Worm (Caenorhabditis elegans) whole organism, mixed stage, embryonic: Measurements from ENCODE around the gene lgc-48.

Source experiments
- M03D4.4 ChIP-seq: sonication (generic microtip); optimal IDR thresholded peaks from 2 replicates; lab custom pipeline; 2017; ENCODE audit warnings: mild to moderate bottlenecking, missing genetic modification characterization, missing compliant biosample characterization
- ceh-39 ChIP-seq: fragments of 150-350 bp; optimal IDR thresholded peaks from 2 replicates; lab custom pipeline; 2014; ENCODE audit warnings: missing biosample characterization, missing genetic modification characterization
- ceh-43 ChIP-seq: fragments of 200-800 bp; sonication (Bioruptor generic); optimal IDR thresholded peaks from 2 replicates; lab custom pipeline; 2018; ENCODE audit warnings: mild to moderate bottlenecking, missing genetic modification characterization, moderate library complexity, missing compliant biosample characterization
- ceh-83 ChIP-seq: fragments of 200-800 bp; sonication (Bioruptor generic); optimal IDR thresholded peaks from 2 replicates; lab custom pipeline; 2018; ENCODE audit warnings: mild to moderate bottlenecking, missing genetic modification characterization, missing compliant biosample characterization
- ces-1 ChIP-seq: fragments of 150-350 bp; optimal IDR thresholded peaks from 2 replicates; lab custom pipeline; 2014; ENCODE audit warnings: missing biosample characterization, missing genetic modification reagents, missing genetic modification characterization
- cnd-1 ChIP-seq: fragments of 200-800 bp; sonication (Bioruptor generic); optimal IDR thresholded peaks from 2 replicates; lab custom pipeline; 2018; ENCODE audit warnings: mild to moderate bottlenecking, missing genetic modification characterization, missing compliant biosample characterization
- drap-1 ChIP-seq: fragments of 200-800 bp; sonication (Bioruptor generic); optimal IDR thresholded peaks from 3 replicates; lab custom pipeline; 2018; ENCODE audit warnings: mild to moderate bottlenecking, missing genetic modification characterization, missing compliant biosample characterization
- elt-1 ChIP-seq: sonication (generic microtip); optimal IDR thresholded peaks from 2 replicates; lab custom pipeline; 2017; ENCODE audit warnings: missing genetic modification characterization, mild to moderate bottlenecking, missing compliant biosample characterization, antibody characterized with exemption, moderate library complexity, borderline replicate concordance; ENCODE audit not compliant: insufficient read depth
- elt-3 ChIP-seq: fragments of 150-350 bp; optimal IDR thresholded peaks from 2 replicates; lab custom pipeline; 2014; ENCODE audit warnings: missing biosample characterization, missing genetic modification characterization
- ham-2 ChIP-seq: fragments of 200-800 bp; sonication (Bioruptor generic); optimal IDR thresholded peaks from 2 replicates; lab custom pipeline; 2018; ENCODE audit warnings: mild to moderate bottlenecking, missing genetic modification characterization, missing compliant biosample characterization
- hlh-1 ChIP-seq: fragments of 150-350 bp; optimal IDR thresholded peaks from 2 replicates; lab custom pipeline; 2014; ENCODE audit warnings: missing biosample characterization, missing genetic modification reagents, missing genetic modification characterization
- lin-13 ChIP-seq: fragments of 150-350 bp; optimal IDR thresholded peaks from 2 replicates; lab custom pipeline; 2014; ENCODE audit warnings: missing biosample characterization, missing genetic modification characterization
- lin-32 ChIP-seq: fragments of 200-800 bp; sonication (Bioruptor generic); optimal IDR thresholded peaks from 2 replicates; lab custom pipeline; 2018; ENCODE audit warnings: mild to moderate bottlenecking, missing genetic modification characterization, missing compliant biosample characterization
- mep-1 ChIP-seq: fragments of 150-350 bp; optimal IDR thresholded peaks from 2 replicates; lab custom pipeline; 2017; ENCODE audit warnings: missing biosample characterization, missing genetic modification reagents, missing genetic modification characterization, inconsistent platforms
- mls-2 ChIP-seq: sonication (generic microtip); optimal IDR thresholded peaks from 2 replicates; lab custom pipeline; 2016; ENCODE audit warnings: mild to moderate bottlenecking, missing genetic modification characterization, moderate library complexity, missing compliant biosample characterization
- nhr-12 ChIP-seq: fragments of 150-350 bp; optimal IDR thresholded peaks from 2 replicates; lab custom pipeline; 2014; ENCODE audit warnings: missing biosample characterization, missing genetic modification characterization
- nhr-2 ChIP-seq: fragments of 150-350 bp; optimal IDR thresholded peaks from 2 replicates; lab custom pipeline; 2014; ENCODE audit warnings: missing biosample characterization, missing genetic modification characterization
- nhr-237 ChIP-seq: fragments of 150-350 bp; optimal IDR thresholded peaks from 2 replicates; lab custom pipeline; 2014; ENCODE audit warnings: missing biosample characterization, missing genetic modification characterization
- nhr-28 ChIP-seq: fragments of 150-350 bp; optimal IDR thresholded peaks from 2 replicates; lab custom pipeline; 2014; ENCODE audit warnings: missing biosample characterization, missing genetic modification characterization
- snpc-4 ChIP-seq: fragments of 150-350 bp; optimal IDR thresholded peaks from 2 replicates; lab custom pipeline; 2014; ENCODE audit warnings: missing biosample characterization, missing genetic modification characterization
- sptf-1 ChIP-seq: sonication (generic microtip); optimal IDR thresholded peaks from 2 replicates; lab custom pipeline; 2017; ENCODE audit warnings: mild to moderate bottlenecking, missing genetic modification characterization, moderate library complexity, missing compliant biosample characterization
- unc-120 ChIP-seq: sonication (generic microtip); optimal IDR thresholded peaks from 2 replicates; lab custom pipeline; 2017; ENCODE audit warnings: missing genetic modification characterization, missing compliant biosample characterization; ENCODE audit not compliant: poor library complexity, severe bottlenecking
- unc-62 ChIP-seq: fragments of 150-350 bp; optimal IDR thresholded peaks from 2 replicates; lab custom pipeline; 2014; ENCODE audit warnings: missing biosample characterization, missing genetic modification reagents, missing genetic modification characterization
- zip-8 ChIP-seq: fragments of 150-350 bp; optimal IDR thresholded peaks from 2 replicates; lab custom pipeline; 2014; ENCODE audit warnings: missing biosample characterization, missing genetic modification characterization
- ztf-11 ChIP-seq: fragments of 150-350 bp; optimal IDR thresholded peaks from 2 replicates; lab custom pipeline; 2014; ENCODE audit warnings: missing biosample characterization, missing genetic modification characterization

The lgc-48 gene

DNA sequence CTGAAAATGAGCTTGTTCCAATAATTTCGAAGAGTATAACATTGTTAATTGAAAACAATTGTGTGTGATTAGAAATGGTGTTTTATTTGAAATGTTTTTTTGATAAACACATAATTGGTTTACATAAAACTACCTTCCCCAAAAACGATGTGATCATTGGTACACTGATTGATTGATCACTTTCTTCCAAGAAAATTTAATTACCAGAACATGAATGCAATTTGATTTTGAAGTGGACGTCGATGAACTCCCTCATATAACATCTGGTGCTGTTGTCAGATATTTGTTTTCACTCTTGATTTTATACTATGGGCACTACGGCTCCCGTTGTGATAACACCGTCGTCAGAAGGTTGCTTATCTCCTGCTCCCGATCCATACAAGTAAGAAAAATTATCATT lies 19.4 kb upstream of the lgc-48 start, which contains the start of gene srh-15:
Gene srh-15 (plus strand): TSS at position 301 of the 400 bp plus-strand sequence.
- TF ChIP-seq nhr-237 (no peak), unc-62 (GFP tag; lab: Kevin White, UChicago) (no peak), lin-13 (no peak), elt-3 (no peak), ceh-43 (GFP tag; lab: Kevin White, UChicago) (no peak), mep-1 (tag; lab: Kevin White, UChicago) (no peak), elt-1 (tag; lab: Kevin White, UChicago) (no peak), zip-8 (no peak), drap-1 (GFP tag; lab: Kevin White, UChicago) (no peak), nhr-12 (no peak)

DNA sequence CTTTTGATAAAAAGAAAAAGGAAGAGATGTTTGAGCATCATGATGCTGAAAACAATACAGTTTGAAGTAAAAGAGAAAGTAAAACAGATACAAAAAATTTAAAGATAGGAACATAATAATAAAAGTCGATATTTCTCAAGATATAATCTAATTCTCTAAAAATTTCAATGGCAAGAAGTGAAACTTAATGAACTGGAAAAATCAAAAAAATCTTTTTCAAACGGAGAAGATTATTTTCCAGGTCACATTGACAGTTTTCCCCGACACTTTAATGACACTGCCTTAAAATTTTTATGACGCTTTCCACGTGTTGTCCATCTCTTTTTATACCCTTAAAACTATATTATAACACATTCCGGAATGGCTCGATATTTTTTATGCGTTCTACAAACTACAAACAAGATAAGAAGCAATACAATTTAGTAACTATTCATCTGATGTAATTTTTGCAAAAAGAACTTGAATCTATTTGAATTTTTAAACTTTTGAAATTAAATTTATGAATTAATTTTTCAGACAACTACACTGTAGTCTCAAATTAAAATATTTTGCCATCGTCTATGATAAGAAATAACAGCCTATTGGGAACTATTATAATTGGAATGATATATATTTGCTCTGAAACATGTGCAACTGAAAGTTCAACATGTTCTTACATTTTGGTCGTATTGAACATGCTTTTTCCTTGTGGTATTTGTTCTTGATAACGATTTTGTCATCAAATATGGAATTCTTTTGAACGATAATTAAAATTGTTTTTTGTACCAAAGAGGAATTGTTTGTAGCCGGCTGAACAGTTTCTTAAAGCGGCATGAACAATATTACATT lies 14.9 kb upstream of the lgc-48 start, which contains the start of gene C50B6.7:
Gene C50B6.7 (minus strand): TSS at position 51 of the 828 bp plus-strand sequence.
- TF ChIP-seq lin-32 (GFP tag; lab: Kevin White, UChicago), result no peak
- no peak for TF ChIP-seq ham-2 (GFP tag; lab: Kevin White, UChicago)
- no peak for TF ChIP-seq zip-8
- TF ChIP-seq cnd-1 (tag; lab: Kevin White, UChicago), result no peak
- TF ChIP-seq sptf-1, result no peak
- no peak for TF ChIP-seq hlh-1 (tag; lab: Kevin White, UChicago)
- TF ChIP-seq mep-1 (tag; lab: Kevin White, UChicago), result no peak
- TF ChIP-seq, all 35 proteins: peak for 0

DNA sequence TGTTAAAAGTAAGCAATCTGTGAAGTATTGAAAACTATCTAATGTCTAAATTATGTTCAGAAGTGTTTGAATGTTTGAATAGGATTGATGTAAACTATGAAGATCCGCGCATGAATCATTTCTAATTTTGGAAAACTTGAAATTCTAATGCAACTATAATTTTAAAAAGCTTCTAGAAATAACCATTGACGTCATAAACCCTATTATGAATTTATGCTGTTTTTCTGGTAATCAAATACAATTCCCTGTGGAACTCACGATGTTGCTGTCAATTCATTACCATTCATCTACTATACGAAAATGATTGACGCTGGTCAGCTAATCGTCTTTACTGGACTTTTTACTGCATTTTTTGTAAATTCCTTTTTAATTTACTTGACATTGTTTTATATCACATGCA lies 12.6 kb upstream of the lgc-48 start, which contains the start of gene str-37:
Gene str-37 (plus strand): TSS at position 301 of the 400 bp plus-strand sequence.
- TF ChIP-seq nhr-2 (tag; lab: Kevin White, UChicago) (no peak), lin-13 (no peak), elt-3 (no peak), mls-2 (tag; lab: Kevin White, UChicago) (no peak), drap-1 (GFP tag; lab: Kevin White, UChicago) (no peak), cnd-1 (tag; lab: Kevin White, UChicago) (no peak), ceh-83 (GFP tag; lab: Kevin White, UChicago) (no peak), sptf-1 (no peak), M03D4.4 (tag; lab: Kevin White, UChicago) (no peak), ceh-39 (tag; lab: Kevin White, UChicago) (no peak), nhr-237 (no peak), snpc-4 (no peak), unc-62 (GFP tag; lab: Kevin White, UChicago) (no peak)

DNA sequence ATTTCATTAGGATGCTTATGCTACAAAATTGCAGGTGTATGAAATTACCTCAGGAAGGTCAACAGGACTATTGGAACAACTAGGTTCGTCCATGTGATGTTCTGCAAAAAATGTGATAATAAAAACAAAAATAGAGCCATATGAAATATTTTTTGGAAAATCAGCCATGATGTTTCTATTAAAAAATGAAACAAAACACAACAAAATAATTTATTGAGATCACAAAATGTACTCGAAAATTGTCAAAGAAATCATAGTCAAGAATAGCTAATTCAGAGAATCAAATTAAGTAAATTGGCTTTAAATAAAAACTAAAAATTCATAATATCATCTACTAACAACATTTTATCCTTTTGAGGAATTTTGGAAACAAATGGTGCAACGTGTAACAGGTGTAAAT lies 9.1 kb upstream of the lgc-48 start, which contains the start of gene nhr-129:
Gene nhr-129 (minus strand): TSS at position 101 of the 400 bp plus-strand sequence.
- TF ChIP-seq M03D4.4 (tag; lab: Kevin White, UChicago) (no peak), unc-62 (GFP tag; lab: Kevin White, UChicago) (no peak)

DNA sequence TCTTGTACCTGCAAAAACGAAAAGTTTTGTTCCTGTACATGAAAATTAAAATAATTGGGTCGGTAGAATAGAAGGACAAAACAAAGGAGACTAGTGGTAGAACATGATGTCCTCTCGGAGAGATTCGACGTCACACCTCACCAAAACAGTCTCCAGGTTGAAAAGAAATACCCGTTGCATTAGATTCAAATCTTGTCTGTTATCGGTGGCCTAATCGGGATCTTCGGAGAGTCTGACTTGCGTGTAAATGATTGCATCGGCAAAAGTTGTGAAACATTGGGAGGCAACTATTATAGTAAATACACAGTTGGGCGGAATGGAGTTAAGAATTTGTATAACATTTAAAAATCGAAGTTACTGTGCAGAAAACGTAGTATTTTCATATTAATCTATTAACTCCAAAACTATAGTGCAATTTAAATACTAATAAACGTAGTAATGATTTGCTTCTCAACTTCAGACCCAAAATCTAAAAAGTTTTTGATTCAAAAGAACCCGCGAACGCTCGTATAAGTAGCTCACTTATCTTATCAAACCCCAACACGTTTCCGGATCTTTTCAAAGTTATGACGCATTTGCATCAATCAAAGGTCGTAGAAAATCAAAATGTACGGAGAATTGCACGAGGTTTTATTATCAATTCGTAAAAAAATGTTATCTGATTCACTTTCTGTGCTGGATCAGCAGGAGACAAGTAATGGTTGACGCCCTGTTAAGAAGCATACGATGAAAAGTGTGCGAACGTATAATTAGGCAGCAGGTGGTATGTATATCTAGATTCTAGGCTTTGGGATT lies 6.5 kb upstream of the lgc-48 start, which contains the start of gene nhr-168:
Gene nhr-168 (minus strand): TSS at position 486 of the 795 bp plus-strand sequence.
- TF ChIP-seq nhr-2 (tag; lab: Kevin White, UChicago), result no peak
- peak; percentile 94 for TF ChIP-seq elt-1 (tag; lab: Kevin White, UChicago)
- no peak for TF ChIP-seq lin-32 (GFP tag; lab: Kevin White, UChicago)
- TF ChIP-seq ces-1 (GFP tag; lab: Kevin White, UChicago), result no peak
- TF ChIP-seq, all 35 proteins: peak for 1

DNA sequence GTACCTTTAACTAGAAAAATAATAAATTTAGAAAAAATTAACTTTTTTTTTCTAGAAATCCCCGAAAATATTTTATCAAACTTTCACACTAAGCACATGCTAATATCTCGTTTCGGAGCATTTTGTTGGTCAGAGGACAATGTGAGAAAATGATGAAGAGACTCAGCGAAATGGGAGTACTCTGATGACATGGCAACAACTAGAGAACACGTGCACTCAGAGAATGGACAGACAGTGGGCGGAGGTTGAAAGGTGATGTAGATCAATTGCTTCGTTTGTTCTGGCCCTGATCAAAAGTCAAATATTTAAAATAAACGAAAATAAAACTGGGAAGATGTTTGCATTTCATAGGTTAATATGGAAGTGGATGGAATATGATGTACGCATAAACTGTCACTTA lies 5.6 kb upstream of the lgc-48 start:
- no peak for TF ChIP-seq M03D4.4 (tag; lab: Kevin White, UChicago)
- TF ChIP-seq ztf-11 (tag; lab: Kevin White, UChicago), result no peak
- TF ChIP-seq ceh-39 (tag; lab: Kevin White, UChicago), result no peak
- no peak for TF ChIP-seq ceh-43 (GFP tag; lab: Kevin White, UChicago)
- TF ChIP-seq unc-62 (GFP tag; lab: Kevin White, UChicago), result no peak
- no peak for TF ChIP-seq ceh-83 (GFP tag; lab: Kevin White, UChicago)
- TF ChIP-seq nhr-28 (tag; lab: Kevin White, UChicago), result no peak
- TF ChIP-seq mls-2 (tag; lab: Kevin White, UChicago), result no peak
- no peak for TF ChIP-seq ces-1 (GFP tag; lab: Kevin White, UChicago)
- TF ChIP-seq drap-1 (GFP tag; lab: Kevin White, UChicago), result no peak
- no peak for TF ChIP-seq unc-120 (tag; lab: Kevin White, UChicago)
- TF ChIP-seq, all 35 proteins: peak for 0
